Fruit fly (Drosophila melanogaster): Measurements from ENCODE around the gene S.
A peak's percentile ranks its signal among the peaks of the same experiment; 100 is the strongest.

Gene S

DNA sequence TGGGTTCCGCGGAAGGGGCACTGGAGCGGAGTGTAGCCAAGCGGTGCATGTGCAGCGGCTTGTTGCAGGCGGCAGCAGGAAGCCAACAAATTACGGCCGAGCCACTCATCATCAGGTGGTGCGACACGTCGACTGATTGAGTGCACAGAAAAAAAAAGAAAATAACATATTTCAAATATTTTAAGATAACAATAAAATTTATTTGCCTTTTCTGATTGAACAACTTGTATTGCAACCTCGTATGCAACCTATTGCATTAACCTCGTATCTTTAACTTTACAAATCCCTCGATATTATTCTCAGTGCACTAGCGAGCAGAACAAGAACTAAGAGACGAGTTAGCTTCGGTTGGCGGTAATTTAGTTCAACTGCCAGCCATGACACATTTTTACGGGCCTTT lies 7.3 kb downstream of the S start (continued):
- TF ChIP-seq dimm (GFP tag; IDR thresholded peaks at IDR 0.05) = no peak
- no peak for TF ChIP-seq Hey (tag; optimal IDR thresholded peaks at IDR 0.05)
- peak; percentile 22 for TF ChIP-seq fd96Cb (tag; optimal IDR thresholded peaks at IDR 0.05)
- TF ChIP-seq CG12299 (tag; optimal IDR thresholded peaks at IDR 0.05) = no peak
- no peak for TF ChIP-seq pan (optimal IDR thresholded peaks at IDR 0.05)
- TF ChIP-seq pan (GFP tag; optimal IDR thresholded peaks at IDR 0.05 in 1 of 2, IDR thresholded peaks at IDR 0.05 in 1 of 2) = peak in 1 of 2 experiments; percentile 39
- no peak for TF ChIP-seq D19B (GFP tag; optimal IDR thresholded peaks at IDR 0.05)
- no peak for TF ChIP-seq Dip2 (GFP tag; IDR thresholded peaks at IDR 0.05)
- TF ChIP-seq sna (GFP tag; IDR thresholded peaks at IDR 0.05; ENCODE audit: partially characterized antibody) = no peak
- no peak for TF ChIP-seq Jarid2 (GFP tag; optimal IDR thresholded peaks at IDR 0.05)
- TF ChIP-seq CG11696 (GFP tag; IDR thresholded peaks at IDR 0.05) = 0 out of 2 replicates have a peak, but pooled peaks have one; percentile 28
- no peak for TF ChIP-seq klu (GFP tag; IDR thresholded peaks at IDR 0.05)
- TF ChIP-seq Dbx (GFP tag; IDR thresholded peaks at IDR 0.05) = no peak
- TF ChIP-seq CG8765 (GFP tag; IDR thresholded peaks at IDR 0.05) = peak; percentile 51
- no peak for TF ChIP-seq ken (GFP tag; IDR thresholded peaks at IDR 0.05)
- TF ChIP-seq CG13123 (GFP tag; optimal IDR thresholded peaks at IDR 0.05) = no peak
- peak; percentile 11 for TF ChIP-seq CG8924 (tag; optimal IDR thresholded peaks at IDR 0.05)
- no peak for TF ChIP-seq abd-A (tag; optimal IDR thresholded peaks at IDR 0.05)
- TF ChIP-seq bab2 (GFP tag; optimal IDR thresholded peaks at IDR 0.05) = peak; percentile 14
- TF ChIP-seq CG33557 (GFP tag; optimal IDR thresholded peaks at IDR 0.05) = peak; percentile 8
- peak; percentile 30; the same call in 1 of the 2 replicates for TF ChIP-seq lmd (GFP tag; IDR thresholded peaks at IDR 0.05)
- no peak for TF ChIP-seq CTCF (GFP tag; optimal IDR thresholded peaks at IDR 0.05)
- no peak for TF ChIP-seq CG32532 (GFP tag; IDR thresholded peaks at IDR 0.05)
- TF ChIP-seq Sox100B (GFP tag; optimal IDR thresholded peaks at IDR 0.05) = no peak
- TF ChIP-seq CG12659 (GFP tag; optimal IDR thresholded peaks at IDR 0.05) = no peak
- TF ChIP-seq CG6272 (GFP tag; IDR thresholded peaks at IDR 0.05) = no peak
- peak; percentile 33 for TF ChIP-seq CG6254 (GFP tag; optimal IDR thresholded peaks at IDR 0.05)
- no peak for TF ChIP-seq CG30020 (tag; optimal IDR thresholded peaks at IDR 0.05)
- TF ChIP-seq mld (GFP tag; IDR thresholded peaks at IDR 0.05; ENCODE audit: partially characterized antibody) = no peak
- peak; percentile 9 for TF ChIP-seq trem (tag; optimal IDR thresholded peaks at IDR 0.05)
- peak; percentile 57 for TF ChIP-seq unpg (GFP tag; optimal IDR thresholded peaks at IDR 0.05)
- no peak for TF ChIP-seq Hr3 (GFP tag; optimal IDR thresholded peaks at IDR 0.05)
- no peak for TF ChIP-seq CG8478 (optimal IDR thresholded peaks at IDR 0.05)
- TF ChIP-seq CG3847 (GFP tag; IDR thresholded peaks at IDR 0.05) = no peak
- no peak for TF ChIP-seq CG11247 (GFP tag; IDR thresholded peaks at IDR 0.05)
- peak; percentile 22 for TF ChIP-seq Spps (tag; optimal IDR thresholded peaks at IDR 0.05)
- peak; percentile 46; the same call in 1 of the 2 replicates for TF ChIP-seq CG6689 (GFP tag; IDR thresholded peaks at IDR 0.05)
- TF ChIP-seq Drgx (GFP tag; IDR thresholded peaks at IDR 0.05) = peak; percentile 74
- TF ChIP-seq salm (tag; optimal IDR thresholded peaks at IDR 0.05) = no peak
- TF ChIP-seq B-H2 (GFP tag; optimal IDR thresholded peaks at IDR 0.05) = no peak

DNA sequence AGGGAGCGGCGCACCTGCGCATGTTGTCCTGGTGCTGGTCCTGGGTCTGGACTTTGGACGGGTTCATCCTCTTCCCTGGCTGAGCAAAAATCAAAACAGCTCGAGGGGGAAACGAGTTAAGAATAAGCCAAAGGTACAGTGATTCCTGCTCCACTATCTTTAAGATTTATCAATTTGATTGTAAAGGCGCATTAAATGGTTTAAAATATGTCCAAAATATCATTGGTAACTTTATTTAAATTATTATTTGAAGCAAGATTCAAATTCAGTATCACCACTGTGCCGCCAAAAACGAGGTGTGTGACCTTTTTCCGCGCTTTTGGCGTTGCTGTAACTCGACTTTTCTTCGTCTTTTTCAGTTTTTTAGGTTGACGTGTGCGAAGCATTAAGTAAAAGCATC lies 8.1 kb downstream of the S start:
- TF ChIP-seq Dfd (GFP tag; optimal IDR thresholded peaks at IDR 0.05) (no peak), fd64A (GFP tag; optimal IDR thresholded peaks at IDR 0.05) (no peak)
